Fruit fly (Drosophila melanogaster) ovary, adult (tissue): ENCODE measurements around the gene CG10841.

Experiments
- CG17801 ChIP-seq: fragments of 200-800 bp; optimal IDR thresholded peaks from 2 replicates; lab custom pipeline; 2019; ENCODE audit warnings: missing biosample characterization, mild to moderate bottlenecking, missing genetic modification characterization, moderate library complexity; ENCODE audit not compliant: partially characterized antibody

The CG10841 gene

dm6 chr3R:13656294-13656693 is 24.6 kb downstream of the CG10841 start, which contains the start of gene Rbp4:
TSS of gene Rbp4 (minus strand) at chr3R:13656394.
- TF ChIP-seq CG17801 = no peak

DNA sequence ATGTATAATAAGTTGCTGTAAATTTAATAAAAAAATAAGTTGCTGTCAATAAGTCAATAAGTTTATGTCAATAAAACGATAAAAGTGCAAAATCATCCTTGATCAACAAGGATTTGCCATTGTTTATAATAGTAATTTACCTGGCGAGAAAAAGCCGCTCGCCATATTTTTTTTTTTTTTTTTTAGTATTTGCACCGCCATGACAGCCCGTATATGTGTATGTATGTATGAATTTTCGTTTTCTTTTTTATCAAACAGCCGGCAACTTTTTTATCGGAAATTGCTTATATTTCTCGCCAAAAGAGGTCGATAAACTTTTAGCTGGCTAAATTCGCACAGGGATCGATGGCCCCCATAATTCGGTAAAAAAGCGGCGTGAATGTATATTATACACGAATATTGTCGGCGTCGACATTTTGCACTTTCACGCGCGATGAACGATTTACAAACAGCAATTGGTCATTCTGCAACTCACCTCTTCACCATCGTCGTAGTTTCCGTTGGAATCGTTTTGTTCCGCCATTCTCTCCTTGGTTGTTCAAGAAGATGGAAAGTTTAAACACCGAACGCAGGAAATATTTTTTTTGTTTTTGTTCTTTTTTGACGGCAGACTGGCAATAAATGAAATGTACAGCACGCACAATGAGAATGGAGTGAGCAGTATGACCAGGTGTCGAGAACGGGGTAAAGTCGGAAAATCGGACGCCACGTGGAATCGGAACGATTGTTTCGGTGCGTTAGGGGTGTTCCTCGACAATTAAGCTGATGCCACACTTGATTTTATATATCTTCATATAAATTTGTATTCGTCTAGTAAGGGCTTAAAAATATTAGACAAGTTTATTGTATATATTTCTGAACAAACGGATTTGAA is 28.4 kb downstream of the CG10841 start, which contains the start of gene Hrb87F:
Gene Hrb87F, minus strand, starts transcription at position 667 of the 874 bp plus-strand sequence.
- TF ChIP-seq CG17801 = peak; percentile 51

DNA sequence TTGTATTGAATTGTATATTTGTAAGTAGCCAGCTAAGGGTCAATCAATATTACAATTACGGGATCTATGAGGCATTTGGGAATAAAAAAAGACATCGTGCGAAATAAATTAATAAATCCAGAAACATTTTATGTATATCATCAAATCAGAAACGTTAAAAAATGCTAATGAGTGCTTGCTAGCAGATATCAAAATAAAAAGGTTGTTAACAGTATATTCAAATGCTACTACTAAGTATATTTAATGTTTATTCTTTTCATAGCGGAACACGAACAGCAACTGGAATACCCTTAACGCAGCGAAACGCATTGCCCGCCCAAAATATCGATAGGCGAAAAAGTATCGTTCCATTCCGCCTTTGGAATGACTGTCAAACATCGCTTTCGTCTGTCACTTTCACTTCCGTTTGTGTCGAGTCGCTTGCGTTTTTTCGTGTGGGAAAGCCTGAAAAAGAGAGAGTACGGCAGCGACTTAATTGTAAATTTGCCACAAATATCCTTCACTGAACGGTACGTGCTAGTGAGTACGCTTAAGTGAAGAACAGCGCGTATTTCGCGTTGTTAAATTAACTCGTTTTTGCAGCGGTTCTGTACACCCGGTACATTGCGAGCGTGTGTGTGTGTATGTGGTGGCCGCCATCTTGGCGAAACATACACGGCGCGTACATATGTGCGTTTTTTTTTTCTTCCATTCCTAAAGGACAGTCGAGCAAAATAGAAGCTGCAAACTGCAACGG is 29.4 kb downstream of the CG10841 start, which contains the start of gene B52:
Gene B52, plus strand, starts transcription at position 388 of the 736 bp plus-strand sequence.
- peak; percentile 88 for TF ChIP-seq CG17801

DNA sequence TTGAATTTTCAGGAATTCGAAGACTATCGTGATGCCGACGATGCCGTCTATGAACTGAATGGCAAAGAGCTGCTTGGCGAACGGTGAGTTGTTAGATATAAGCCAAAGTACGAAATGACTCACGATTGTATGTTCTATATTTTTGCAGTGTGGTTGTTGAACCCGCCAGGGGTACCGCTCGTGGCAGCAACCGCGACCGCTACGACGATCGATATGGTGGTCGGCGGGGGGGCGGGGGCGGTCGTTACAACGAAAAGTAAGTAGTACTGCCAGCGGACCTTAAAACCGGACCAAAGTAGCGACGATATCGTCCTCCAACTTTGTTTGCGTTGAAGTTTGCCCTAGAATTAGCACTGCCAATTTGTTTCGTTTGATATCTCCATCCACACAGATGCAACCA is 30.4 kb downstream of the CG10841 start:
- TF ChIP-seq CG17801 = no peak

- TF ChIP-seq CG17801 = no peak
Observed at dm6 chr3R:13665992-13666391, 34.2 kb downstream of the CG10841 start.

DNA sequence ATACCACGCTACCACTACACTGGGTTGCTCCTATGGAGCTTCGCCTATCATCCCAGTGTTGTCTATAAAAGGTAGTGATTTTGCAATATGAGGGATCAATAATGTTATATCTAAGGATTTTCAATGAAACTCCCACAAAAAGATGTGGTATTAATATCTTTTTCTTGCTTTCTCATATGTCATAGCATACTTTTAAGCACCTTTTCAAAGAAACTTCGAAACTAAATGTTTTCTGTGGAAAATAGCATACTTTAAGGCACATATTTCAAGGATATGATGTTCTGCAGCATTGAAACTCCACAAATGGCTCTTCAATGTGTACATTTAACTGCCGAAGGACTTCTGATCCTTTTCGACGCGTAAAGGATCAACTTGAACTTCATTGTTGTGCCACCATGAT is 41.2 kb downstream of the CG10841 start:
- no peak for TF ChIP-seq CG17801

- no peak for TF ChIP-seq CG17801
Observed at dm6 chr3R:13674492-13675033, 42.8 kb downstream of the CG10841 start, which contains the start of gene Task6. TSS of gene Task6 (minus strand) at chr3R:13674542.

- TF ChIP-seq CG17801 = no peak
Observed at dm6 chr3R:13676137-13677086, 44.7 kb downstream of the CG10841 start, which contains the start of the genes Lkb1 and CG9588. TSS of gene Lkb1 (plus strand) at chr3R:13676549. TSS of gene CG9588 (minus strand) at chr3R:13676681.

DNA sequence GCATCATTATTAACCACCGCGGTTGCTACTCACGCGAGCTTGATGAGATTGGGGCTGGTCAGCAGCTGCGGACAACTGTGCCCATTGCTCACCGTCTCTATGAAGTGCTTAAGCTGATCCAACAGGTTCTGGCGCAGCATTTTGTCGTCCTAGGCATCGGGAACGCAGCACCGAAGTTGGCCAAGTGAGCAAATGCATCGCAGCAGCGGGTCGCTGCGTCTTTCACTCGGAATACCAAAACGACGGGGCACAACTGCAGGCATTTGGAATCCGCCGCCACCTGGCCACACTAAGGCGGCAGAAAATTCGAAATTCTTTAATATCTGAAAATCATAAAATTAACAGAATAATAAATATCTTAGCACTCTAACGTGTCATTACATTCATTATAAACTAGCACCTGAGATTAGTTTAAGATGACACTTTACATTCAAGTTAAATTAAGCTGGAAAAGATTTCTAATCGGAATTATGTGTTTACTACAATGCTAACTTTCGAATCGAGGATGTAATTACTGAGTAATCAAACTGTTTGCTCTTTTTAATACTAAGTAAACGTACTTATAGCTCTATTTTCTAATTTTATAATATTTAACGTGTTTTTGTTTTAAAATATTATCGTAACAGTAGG is 51.4 kb downstream of the CG10841 start:
- no peak for TF ChIP-seq CG17801

DNA sequence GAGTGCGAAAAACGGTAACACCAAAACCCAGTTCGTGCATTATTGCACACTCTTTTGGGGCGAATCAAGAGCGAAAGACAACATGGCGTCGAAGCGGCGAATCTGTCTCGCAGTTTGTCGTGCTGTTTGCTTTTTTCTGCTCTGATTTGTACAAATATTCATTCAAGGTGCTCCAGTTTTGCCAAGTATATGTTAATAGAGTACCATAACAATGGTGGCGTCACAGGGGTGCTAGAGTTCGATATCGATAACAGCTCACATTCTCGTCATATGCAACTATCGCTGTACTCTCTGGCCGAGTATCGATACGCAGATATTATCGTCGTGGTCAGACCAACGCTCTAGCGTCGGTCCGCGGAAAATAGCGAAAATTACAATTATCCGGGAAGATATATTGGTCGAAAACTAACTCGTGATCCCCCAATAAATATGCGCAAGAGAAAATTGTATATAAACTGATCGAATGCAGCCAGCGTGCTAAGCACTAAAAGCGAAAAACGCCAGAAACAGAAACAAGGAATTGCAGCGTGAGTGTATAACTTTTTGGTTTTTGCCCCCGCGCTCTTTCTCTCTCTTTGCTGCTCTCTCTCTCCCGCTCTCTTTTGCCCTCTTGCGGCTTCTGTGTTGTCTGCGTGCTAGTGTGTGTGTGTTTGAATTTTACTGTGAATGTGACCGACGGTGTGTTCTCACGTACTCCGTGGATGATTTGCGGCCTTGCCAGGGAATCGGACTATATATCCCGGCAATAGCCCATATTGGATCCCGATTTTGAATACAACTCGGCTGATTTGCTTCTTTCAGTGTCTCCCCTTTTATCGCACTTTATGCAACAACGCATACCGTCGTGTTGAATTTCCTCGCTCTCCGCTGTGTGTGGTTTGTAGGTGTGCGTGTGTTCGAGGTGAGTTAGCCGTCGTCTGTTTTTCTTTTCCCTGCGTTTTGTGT is 52.2 kb downstream of the CG10841 start, which contains the start of gene flfl:
Gene flfl, plus strand, starts transcription at position 298 of the 945 bp plus-strand sequence.
- peak; percentile 31 for TF ChIP-seq CG17801
